Worm (Caenorhabditis elegans) whole organism, early embryonic: ENCODE measurements around the gene Y55F3C.9.

Experiments
- B0310.2 ChIP-seq: sonication (generic microtip); optimal IDR thresholded peaks from 2 replicates; lab custom pipeline; 2016; ENCODE audit warnings: mild to moderate bottlenecking, missing genetic modification characterization, missing compliant biosample characterization
- F13C5.2 ChIP-seq: sonication (generic microtip); optimal IDR thresholded peaks from 2 replicates; lab custom pipeline; 2017; ENCODE audit warnings: mild to moderate bottlenecking, missing genetic modification characterization, inconsistent platforms, missing compliant biosample characterization
- aly-1 ChIP-seq: sonication (generic microtip); optimal IDR thresholded peaks from 2 replicates; lab custom pipeline; 2016; ENCODE audit warnings: missing genetic modification characterization, missing compliant biosample characterization
- ama-1 ChIP-seq: fragments of 150-350 bp; optimal IDR thresholded peaks from 2 replicates; lab custom pipeline; 2014
- ceh-36 ChIP-seq: sonication (generic microtip); optimal IDR thresholded peaks from 2 replicates; lab custom pipeline; 2016; ENCODE audit warnings: missing genetic modification characterization, inconsistent platforms, missing compliant biosample characterization
- ets-7 ChIP-seq: sonication (generic microtip); optimal IDR thresholded peaks from 2 replicates; lab custom pipeline; 2016; ENCODE audit warnings: missing genotype, missing genetic modification characterization, missing compliant biosample characterization
- flt-1 ChIP-seq: fragments of 200-800 bp; sonication (Bioruptor generic); IDR thresholded peaks from 2 replicates; pipeline ENCODE4 v1.3.6; 2022; ENCODE audit warnings: missing genetic modification characterization, missing compliant biosample characterization
- hmg-4 ChIP-seq: fragments of 200-800 bp; sonication (Bioruptor generic); optimal IDR thresholded peaks from 2 replicates; lab custom pipeline; 2018; ENCODE audit warnings: mild to moderate bottlenecking, missing genetic modification characterization, missing compliant biosample characterization
- hnd-1 ChIP-seq: sonication (generic microtip); optimal IDR thresholded peaks from 2 replicates; lab custom pipeline; 2016; ENCODE audit warnings: missing genetic modification characterization, missing compliant biosample characterization
- pes-1 ChIP-seq: fragments of 200-800 bp; sonication (Bioruptor generic); IDR thresholded peaks from 2 replicates; pipeline ENCODE4 v1.3.6; 2022; ENCODE audit warnings: missing genetic modification reagents, missing genetic modification characterization, missing compliant biosample characterization
- scrt-1 ChIP-seq: fragments of 200-800 bp; sonication (Bioruptor generic); IDR thresholded peaks from 2 replicates; pipeline ENCODE4 v1.3.6; 2022; ENCODE audit warnings: missing genetic modification characterization, missing compliant biosample characterization
- tbx-11 ChIP-seq: fragments of 200-800 bp; sonication (Bioruptor generic); IDR thresholded peaks from 2 replicates; pipeline ENCODE4 v1.3.6; 2022; ENCODE audit warnings: missing genetic modification characterization, missing compliant biosample characterization
- tra-4 ChIP-seq: sonication (generic microtip); optimal IDR thresholded peaks from 2 replicates; lab custom pipeline; 2017; ENCODE audit warnings: missing genetic modification characterization, missing compliant biosample characterization

ce11 chrIV:756956-757355 is 29.0 kb upstream of the Y55F3C.9 start:
- no peak for TF ChIP-seq tra-4 (tag; lab: Kevin White, UChicago)
- TF ChIP-seq F13C5.2 = no peak
- no peak for TF ChIP-seq ceh-36 (tag; lab: Kevin White, UChicago)
- TF ChIP-seq B0310.2 (tag; lab: Kevin White, UChicago) = no peak
- TF ChIP-seq ets-7 (tag; lab: Kevin White, UChicago) = no peak
- TF ChIP-seq flt-1 (GFP tag; lab: Robert Waterston, UW) = no peak
- no peak for TF ChIP-seq scrt-1 (GFP tag; lab: Robert Waterston, UW)
- no peak for TF ChIP-seq tbx-11 (GFP tag; lab: Robert Waterston, UW)
- TF ChIP-seq ama-1 (lab: Kevin White, UChicago) = no peak
- no peak for TF ChIP-seq pes-1
- no peak for TF ChIP-seq hmg-4 (GFP tag; lab: Kevin White, UChicago)
- no peak for TF ChIP-seq hnd-1 (tag; lab: Kevin White, UChicago)
- TF ChIP-seq aly-1 (tag; lab: Kevin White, UChicago) = no peak
